Worm (Caenorhabditis elegans) whole organism, early embryonic: ENCODE measurements around the gene wdr-83.

Source experiments
- B0310.2 ChIP-seq: sonication (generic microtip); optimal IDR thresholded peaks from 2 replicates; lab custom pipeline; 2016; ENCODE audit warnings: mild to moderate bottlenecking, missing genetic modification characterization, missing compliant biosample characterization
- F13C5.2 ChIP-seq: sonication (generic microtip); optimal IDR thresholded peaks from 2 replicates; lab custom pipeline; 2017; ENCODE audit warnings: mild to moderate bottlenecking, missing genetic modification characterization, inconsistent platforms, missing compliant biosample characterization
- aly-1 ChIP-seq: sonication (generic microtip); optimal IDR thresholded peaks from 2 replicates; lab custom pipeline; 2016; ENCODE audit warnings: missing genetic modification characterization, missing compliant biosample characterization
- ama-1 ChIP-seq: fragments of 150-350 bp; optimal IDR thresholded peaks from 2 replicates; lab custom pipeline; 2014
- ceh-36 ChIP-seq: sonication (generic microtip); optimal IDR thresholded peaks from 2 replicates; lab custom pipeline; 2016; ENCODE audit warnings: missing genetic modification characterization, inconsistent platforms, missing compliant biosample characterization
- ets-7 ChIP-seq: sonication (generic microtip); optimal IDR thresholded peaks from 2 replicates; lab custom pipeline; 2016; ENCODE audit warnings: missing genotype, missing genetic modification characterization, missing compliant biosample characterization
- flt-1 ChIP-seq: fragments of 200-800 bp; sonication (Bioruptor generic); IDR thresholded peaks from 2 replicates; pipeline ENCODE4 v1.3.6; 2022; ENCODE audit warnings: missing genetic modification characterization, missing compliant biosample characterization
- hmg-4 ChIP-seq: fragments of 200-800 bp; sonication (Bioruptor generic); optimal IDR thresholded peaks from 2 replicates; lab custom pipeline; 2018; ENCODE audit warnings: mild to moderate bottlenecking, missing genetic modification characterization, missing compliant biosample characterization
- hnd-1 ChIP-seq: sonication (generic microtip); optimal IDR thresholded peaks from 2 replicates; lab custom pipeline; 2016; ENCODE audit warnings: missing genetic modification characterization, missing compliant biosample characterization
- pes-1 ChIP-seq: fragments of 200-800 bp; sonication (Bioruptor generic); IDR thresholded peaks from 2 replicates; pipeline ENCODE4 v1.3.6; 2022; ENCODE audit warnings: missing genetic modification reagents, missing genetic modification characterization, missing compliant biosample characterization
- scrt-1 ChIP-seq: fragments of 200-800 bp; sonication (Bioruptor generic); IDR thresholded peaks from 2 replicates; pipeline ENCODE4 v1.3.6; 2022; ENCODE audit warnings: missing genetic modification characterization, missing compliant biosample characterization
- sea-1 ChIP-seq: fragments of 200-800 bp; sonication (Bioruptor generic); conservative IDR thresholded peaks from 2 replicates; pipeline ENCODE4 v1.3.6; 2022; ENCODE audit warnings: missing genetic modification characterization, missing compliant biosample characterization
- tbx-11 ChIP-seq: fragments of 200-800 bp; sonication (Bioruptor generic); IDR thresholded peaks from 2 replicates; pipeline ENCODE4 v1.3.6; 2022; ENCODE audit warnings: missing genetic modification characterization, missing compliant biosample characterization
- tbx-37 ChIP-seq: fragments of 200-800 bp; sonication (Bioruptor generic); conservative IDR thresholded peaks from 2 replicates; pipeline ENCODE4 v1.3.6; 2022; ENCODE audit warnings: missing genetic modification reagents, missing genetic modification characterization, missing compliant biosample characterization

DNA sequence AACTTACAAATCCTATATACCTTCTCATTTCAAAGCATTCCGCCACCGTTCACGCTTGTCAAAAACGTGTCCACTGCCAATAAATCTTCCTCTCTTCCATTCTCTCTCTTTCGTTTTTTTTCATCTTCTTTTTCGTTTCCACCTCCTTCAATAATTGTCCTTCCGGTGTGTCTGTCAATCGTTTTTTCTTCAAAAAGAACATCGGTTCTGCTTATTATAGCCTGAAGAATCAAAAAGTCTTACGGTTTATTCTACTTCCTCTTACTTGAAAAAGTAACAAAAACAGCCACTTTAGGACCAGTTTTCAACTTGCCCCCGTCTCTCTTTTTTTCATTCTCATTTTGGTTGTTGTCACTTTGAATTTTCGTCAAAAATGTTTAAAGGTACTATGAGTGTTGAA, 17.7 kb upstream of the wdr-83 start:
- no peak for TF ChIP-seq aly-1 (tag; lab: Kevin White, UChicago)
- no peak for TF ChIP-seq tbx-11
- no peak for TF ChIP-seq pes-1 (GFP tag; lab: Robert Waterston, UW)
- no peak for TF ChIP-seq ceh-36 (tag; lab: Kevin White, UChicago)
- no peak for TF ChIP-seq B0310.2 (tag; lab: Kevin White, UChicago)
- no peak for TF ChIP-seq scrt-1 (GFP tag; lab: Robert Waterston, UW)
- TF ChIP-seq F13C5.2 (tag; lab: Kevin White, UChicago), result no peak
- TF ChIP-seq ama-1 (lab: Kevin White, UChicago), result no peak
- no peak for TF ChIP-seq flt-1 (GFP tag; lab: Robert Waterston, UW)
- TF ChIP-seq ets-7, result no peak
- TF ChIP-seq tbx-37, result no peak
- TF ChIP-seq hmg-4, result no peak
- no peak for TF ChIP-seq hnd-1 (tag; lab: Kevin White, UChicago)
- TF ChIP-seq sea-1 (GFP tag; lab: Robert Waterston, UW), result no peak
